Worm (Caenorhabditis elegans) whole organism, midembryonic: Measurements from ENCODE around the gene sru-23.

Experiments used
- T22C8.4 ChIP-seq: fragments of 200-800 bp; sonication (Bioruptor generic); IDR thresholded peaks from 2 replicates; pipeline ENCODE4 v1.3.6; 2022; ENCODE audit warnings: missing genetic modification characterization, missing compliant biosample characterization
- cog-1 ChIP-seq: sonication (generic microtip); optimal IDR thresholded peaks from 2 replicates; lab custom pipeline; 2016; ENCODE audit warnings: missing genetic modification characterization, missing compliant biosample characterization
- flt-1 ChIP-seq: fragments of 200-800 bp; sonication (Bioruptor generic); IDR thresholded peaks from 2 replicates; pipeline ENCODE4 v1.3.6; 2022; ENCODE audit warnings: missing genetic modification characterization, missing compliant biosample characterization
- med-1 ChIP-seq: sonication (generic microtip); optimal IDR thresholded peaks from 2 replicates; lab custom pipeline; 2017; ENCODE audit warnings: missing genetic modification characterization, mild to moderate bottlenecking, missing compliant biosample characterization, antibody characterized with exemption, missing genetic modification reagents; ENCODE audit not compliant: insufficient read depth

- TF ChIP-seq cog-1 (no peak), T22C8.4 (GFP tag; lab: Robert Waterston, UW) (no peak), flt-1 (GFP tag; lab: Robert Waterston, UW) (no peak), med-1 (GFP tag; lab: Kevin White, UChicago) (no peak)
These were observed 12.9 kb downstream of the sru-23 start for ce11 chrV:15959456-15959855.
